Fruit fly (Drosophila melanogaster) whole organism: ENCODE data around the gene CG33339.

ENCODE experiments used
- Dll ChIP-seq: fragments of >200 bp; optimal IDR thresholded peaks from 2 replicates; lab custom pipeline; 2017
- EcR ChIP-seq, 2 experiments: fragments of >200 bp; optimal IDR thresholded peaks; 2 replicates each; lab custom pipeline; 2017; ENCODE audit warnings: missing biosample characterization in 2 of 2, missing genetic modification characterization in 2 of 2, missing genetic modification reagents in 2 of 2
- psq ChIP-seq: fragments of >200 bp; optimal IDR thresholded peaks from 2 replicates; lab custom pipeline; 2017
- usp ChIP-seq: fragments of >200 bp; optimal IDR thresholded peaks from 2 replicates; lab custom pipeline; 2017; ENCODE audit warnings: missing biosample characterization, missing genetic modification characterization, mixed read lengths

DNA sequence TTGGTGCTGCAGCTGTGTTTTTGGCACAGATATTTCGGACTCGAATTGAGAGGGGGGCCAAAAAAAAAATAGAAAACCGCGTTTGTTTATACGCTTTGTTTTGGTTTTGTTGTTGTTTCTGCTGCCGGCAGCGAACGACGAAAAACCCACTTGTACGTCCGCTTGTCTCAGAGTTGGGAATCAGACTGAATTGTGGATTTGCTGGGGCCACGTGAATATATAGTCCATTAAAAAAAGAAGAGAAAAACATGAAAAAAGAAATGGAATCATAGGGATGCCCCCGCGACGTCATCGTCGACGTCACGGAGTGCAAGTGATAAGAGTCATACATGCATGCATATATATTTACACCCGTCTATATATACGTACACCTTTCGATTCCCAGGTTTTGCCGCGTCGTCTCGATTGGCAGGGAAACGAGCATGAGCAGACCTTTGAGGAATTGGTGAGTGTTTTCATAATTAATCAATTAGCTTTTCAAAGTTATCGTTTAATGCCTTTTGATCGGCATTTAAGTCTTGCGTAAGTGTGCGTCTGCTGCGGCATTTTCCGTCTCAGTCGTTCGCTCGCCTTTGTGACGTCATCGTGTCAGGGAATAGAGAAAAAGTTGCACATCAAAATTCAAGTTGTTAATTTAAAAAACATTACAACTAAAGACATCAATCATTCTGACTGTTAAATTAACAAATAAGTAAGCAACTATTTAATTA, 41.9 kb upstream of the CG33339 start:
- TF ChIP-seq psq (lab: Kevin White, UChicago), result no peak
- no peak for TF ChIP-seq usp
- TF ChIP-seq Dll (lab: Kevin White, UChicago), result no peak
- TF ChIP-seq EcR (GFP tag; optimal IDR thresholded peaks at IDR 0.05; lab: Kevin White, UChicago), result no peak
